Worm (Caenorhabditis elegans) whole organism, L2 larva: ENCODE data around the gene dod-19.

Experiments
- snpc-4 ChIP-seq: fragments of 150-350 bp; optimal IDR thresholded peaks from 2 replicates; lab custom pipeline; 2014; ENCODE audit warnings: missing biosample characterization, missing genetic modification characterization
- unc-62 ChIP-seq: fragments of 150-350 bp; optimal IDR thresholded peaks from 2 replicates; lab custom pipeline; 2014; ENCODE audit warnings: missing biosample characterization, missing genetic modification reagents, missing genetic modification characterization
- zag-1 ChIP-seq: fragments of 150-350 bp; optimal IDR thresholded peaks from 2 replicates; lab custom pipeline; 2014; ENCODE audit warnings: missing biosample characterization, missing genetic modification characterization
- ztf-4 ChIP-seq: fragments of 150-350 bp; optimal IDR thresholded peaks from 2 replicates; lab custom pipeline; 2014; ENCODE audit warnings: missing biosample characterization, missing genetic modification characterization

DNA sequence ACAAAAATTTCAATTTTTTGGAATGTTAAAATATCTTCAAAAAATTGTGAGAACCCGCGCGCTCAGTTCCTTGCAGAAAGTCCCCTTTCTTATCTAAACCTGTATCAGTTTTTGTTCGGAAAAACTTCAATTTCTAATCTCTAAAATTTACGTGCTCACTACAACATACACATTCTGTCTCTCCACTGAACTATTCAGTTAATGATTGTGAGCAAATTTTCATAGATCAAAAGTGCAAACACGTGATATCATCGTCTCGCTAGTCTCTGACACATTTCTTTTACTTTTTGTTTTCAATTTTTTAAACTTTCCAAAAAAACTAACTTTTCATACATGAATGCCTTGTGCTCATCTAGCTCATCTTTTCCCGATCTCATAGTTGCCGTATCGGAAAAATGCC lies 44.9 kb upstream of the dod-19 start, which contains the start of gene nhr-203:
- no peak for TF ChIP-seq snpc-4 (tag; lab: Kevin White, UChicago)
- no peak for TF ChIP-seq zag-1 (tag; lab: Kevin White, UChicago)
- TF ChIP-seq ztf-4: no peak
- no peak for TF ChIP-seq unc-62 (GFP tag; lab: Kevin White, UChicago)
